Fruit fly (Drosophila melanogaster): Measurements from ENCODE around the gene CG3982.

The CG3982 gene

DNA sequence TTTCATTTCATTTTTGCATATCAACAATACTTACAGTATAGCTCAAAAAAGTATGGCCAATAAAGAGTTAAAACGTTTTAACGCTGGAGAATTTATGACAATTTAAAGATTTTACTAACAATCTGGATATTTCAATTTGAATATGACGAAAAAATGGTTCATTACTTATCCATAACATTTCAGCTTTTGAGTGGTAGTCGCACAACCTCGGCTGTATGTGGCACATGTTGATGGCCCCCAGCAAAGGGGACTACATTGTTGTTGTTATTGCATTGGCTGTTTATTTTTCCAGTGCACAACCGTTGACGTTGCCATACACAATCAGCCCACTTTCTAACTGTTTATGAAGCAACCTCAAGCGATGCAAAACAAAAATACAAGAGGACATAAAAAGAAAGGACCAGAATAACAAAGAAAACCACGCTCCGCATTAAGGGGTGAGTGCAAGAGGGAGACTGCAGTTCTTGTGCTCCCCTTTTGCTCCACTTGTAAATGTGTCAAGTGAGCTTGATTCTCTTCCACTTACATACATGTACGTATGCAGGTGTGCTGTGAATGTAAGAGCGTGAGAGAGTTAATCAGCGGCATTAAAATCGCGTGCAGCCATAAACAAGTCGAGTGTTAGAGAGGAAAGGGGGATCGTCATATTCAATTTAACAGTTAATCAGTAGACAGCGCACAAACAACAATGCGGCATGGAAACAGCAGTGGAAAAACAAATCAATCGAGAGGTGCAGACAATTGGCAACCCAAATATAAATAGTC is 3.0 kb upstream of the CG3982 start (continued):
- TF ChIP-seq CG10267 (tag; optimal IDR thresholded peaks at IDR 0.05) (peak; percentile 4), chif (GFP tag; optimal IDR thresholded peaks at IDR 0.05) (peak in 1 of 2 experiments; percentile 28), CG13123 (GFP tag; optimal IDR thresholded peaks at IDR 0.05) (no peak), CTCF (GFP tag; optimal IDR thresholded peaks at IDR 0.05) (peak; percentile 9), CG12744 (GFP tag; optimal IDR thresholded peaks at IDR 0.05) (peak; percentile 4), CG5953 (GFP tag; IDR thresholded peaks at IDR 0.05) (0 out of 2 replicates have a peak, but pooled peaks have one; percentile 12), btn (GFP tag; optimal IDR thresholded peaks at IDR 0.05) (no peak), ttk (GFP tag; IDR thresholded peaks at IDR 0.05) (peak; percentile 54), CG4282 (GFP tag; optimal IDR thresholded peaks at IDR 0.05) (no peak), CG6765 (GFP tag; optimal IDR thresholded peaks at IDR 0.05) (no peak), Fer1 (GFP tag; optimal IDR thresholded peaks at IDR 0.05) (peak; percentile 21), CG11093 (GFP tag; IDR thresholded peaks at IDR 0.05) (no peak), CG11560 (tag; IDR thresholded peaks at IDR 0.05) (no peak), phol (tag; optimal IDR thresholded peaks at IDR 0.05) (peak; percentile 41), CG4360 (GFP tag; IDR thresholded peaks at IDR 0.05) (0 out of 2 replicates have a peak, but pooled peaks have one; percentile 13), Optix (GFP tag; IDR thresholded peaks at IDR 0.05) (no peak), trh (GFP tag; optimal IDR thresholded peaks at IDR 0.05) (no peak), az2 (GFP tag; optimal IDR thresholded peaks at IDR 0.05) (peak; percentile 19), CG12155 (GFP tag; optimal IDR thresholded peaks at IDR 0.05) (no peak), CG18764 (GFP tag; optimal IDR thresholded peaks at IDR 0.05) (no peak), HmgZ (tag; optimal IDR thresholded peaks at IDR 0.05) (no peak), CG7357 (GFP tag; IDR thresholded peaks at IDR 0.05) (no peak), Atf-2 (GFP tag; optimal IDR thresholded peaks at IDR 0.05) (no peak), gem (tag; optimal IDR thresholded peaks at IDR 0.05) (peak; percentile 72), rib (GFP tag; IDR thresholded peaks at IDR 0.05) (no peak), CG2875 (GFP tag; optimal IDR thresholded peaks at IDR 0.05) (peak; percentile 45), CG7987 (GFP tag; optimal IDR thresholded peaks at IDR 0.05) (no peak), E2f2 (GFP tag; IDR thresholded peaks at IDR 0.05) (peak; percentile 39; the same call in 1 of the 2 replicates), Gsc (GFP tag; IDR thresholded peaks at IDR 0.05) (0 out of 2 replicates have a peak, but pooled peaks have one; percentile 32), CG8944 (GFP tag; optimal IDR thresholded peaks at IDR 0.05) (no peak), onecut (GFP tag; IDR thresholded peaks at IDR 0.05) (peak; percentile 27; the same call in 1 of the 2 replicates), HHEX (GFP tag; optimal IDR thresholded peaks at IDR 0.05) (peak; percentile 42), eve (GFP tag; optimal IDR thresholded peaks at IDR 0.05) (peak in 1 of 2 experiments; percentile 74), Med (GFP tag) (peak; percentile 81), fd3F (GFP tag; optimal IDR thresholded peaks at IDR 0.05) (peak; percentile 21), wek (GFP tag; optimal IDR thresholded peaks at IDR 0.05) (no peak), tup (GFP tag; optimal IDR thresholded peaks at IDR 0.05) (no peak), scrt (GFP tag; optimal IDR thresholded peaks at IDR 0.05) (peak; percentile 4), unc-4 (GFP tag; IDR thresholded peaks at IDR 0.05; ENCODE audit: partially characterized antibody) (no peak), eyg (GFP tag; optimal IDR thresholded peaks at IDR 0.05) (no peak), Meics (GFP tag; optimal IDR thresholded peaks at IDR 0.05) (peak; percentile 30), p53 (GFP tag; optimal IDR thresholded peaks at IDR 0.05) (no peak), insv (GFP tag; optimal IDR thresholded peaks at IDR 0.05) (no peak), Asciz (GFP tag; optimal IDR thresholded peaks at IDR 0.05) (peak; percentile 52), Hr3 (GFP tag; optimal IDR thresholded peaks at IDR 0.05) (peak; percentile 11), Sry-δ (GFP tag; optimal IDR thresholded peaks at IDR 0.05) (no peak), Atf6 (GFP tag; IDR thresholded peaks at IDR 0.05) (peak; percentile 69), so (GFP tag; IDR thresholded peaks at IDR 0.05) (peak; percentile 68; the same call in 1 of the 3 replicates), dati (GFP tag; IDR thresholded peaks at IDR 0.05) (no peak), Xrp1 (GFP tag; IDR thresholded peaks at IDR 0.05) (peak; percentile 63; the same call in 1 of the 2 replicates), ci (GFP tag; IDR thresholded peaks at IDR 0.05) (peak; percentile 84)

Data from whole organism, embryonic.